Worm (Caenorhabditis elegans) whole organism, mixed stage, embryonic: ENCODE measurements around the gene fbxa-144.

Experiments
- M03D4.4 ChIP-seq: sonication (generic microtip); optimal IDR thresholded peaks from 2 replicates; lab custom pipeline; 2017; ENCODE audit warnings: mild to moderate bottlenecking, missing genetic modification characterization, missing compliant biosample characterization
- bed-3 ChIP-seq: fragments of 200-800 bp; sonication (Bioruptor generic); optimal IDR thresholded peaks from 3 replicates; lab custom pipeline; 2018; ENCODE audit warnings: mild to moderate bottlenecking, missing genetic modification characterization, moderate library complexity, missing compliant biosample characterization
- blmp-1 ChIP-seq: fragments of 150-350 bp; optimal IDR thresholded peaks from 2 replicates; lab custom pipeline; 2014; ENCODE audit warnings: missing biosample characterization, missing genetic modification characterization
- ceh-39 ChIP-seq: fragments of 150-350 bp; optimal IDR thresholded peaks from 2 replicates; lab custom pipeline; 2014; ENCODE audit warnings: missing biosample characterization, missing genetic modification characterization
- ceh-43 ChIP-seq: fragments of 200-800 bp; sonication (Bioruptor generic); optimal IDR thresholded peaks from 2 replicates; lab custom pipeline; 2018; ENCODE audit warnings: mild to moderate bottlenecking, missing genetic modification characterization, moderate library complexity, missing compliant biosample characterization
- ces-1 ChIP-seq: fragments of 150-350 bp; optimal IDR thresholded peaks from 2 replicates; lab custom pipeline; 2014; ENCODE audit warnings: missing biosample characterization, missing genetic modification reagents, missing genetic modification characterization
- cnd-1 ChIP-seq: fragments of 200-800 bp; sonication (Bioruptor generic); optimal IDR thresholded peaks from 2 replicates; lab custom pipeline; 2018; ENCODE audit warnings: mild to moderate bottlenecking, missing genetic modification characterization, missing compliant biosample characterization
- drap-1 ChIP-seq: fragments of 200-800 bp; sonication (Bioruptor generic); optimal IDR thresholded peaks from 3 replicates; lab custom pipeline; 2018; ENCODE audit warnings: mild to moderate bottlenecking, missing genetic modification characterization, missing compliant biosample characterization
- elt-1 ChIP-seq: sonication (generic microtip); optimal IDR thresholded peaks from 2 replicates; lab custom pipeline; 2017; ENCODE audit warnings: missing genetic modification characterization, mild to moderate bottlenecking, missing compliant biosample characterization, antibody characterized with exemption, moderate library complexity, borderline replicate concordance; ENCODE audit not compliant: insufficient read depth
- elt-3 ChIP-seq: fragments of 150-350 bp; optimal IDR thresholded peaks from 2 replicates; lab custom pipeline; 2014; ENCODE audit warnings: missing biosample characterization, missing genetic modification characterization
- flh-1 ChIP-seq: fragments of 200-800 bp; sonication (Bioruptor generic); optimal IDR thresholded peaks from 2 replicates; lab custom pipeline; 2018; ENCODE audit warnings: mild to moderate bottlenecking, missing genetic modification characterization, moderate library complexity, missing compliant biosample characterization
- ham-2 ChIP-seq: fragments of 200-800 bp; sonication (Bioruptor generic); optimal IDR thresholded peaks from 2 replicates; lab custom pipeline; 2018; ENCODE audit warnings: mild to moderate bottlenecking, missing genetic modification characterization, missing compliant biosample characterization
- hlh-1 ChIP-seq: fragments of 150-350 bp; optimal IDR thresholded peaks from 2 replicates; lab custom pipeline; 2014; ENCODE audit warnings: missing biosample characterization, missing genetic modification reagents, missing genetic modification characterization
- lin-32 ChIP-seq: fragments of 200-800 bp; sonication (Bioruptor generic); optimal IDR thresholded peaks from 2 replicates; lab custom pipeline; 2018; ENCODE audit warnings: mild to moderate bottlenecking, missing genetic modification characterization, missing compliant biosample characterization
- lsy-2 ChIP-seq: fragments of 150-350 bp; optimal IDR thresholded peaks from 2 replicates; lab custom pipeline; 2014; ENCODE audit warnings: missing biosample characterization, missing genetic modification characterization
- mab-5 ChIP-seq: fragments of 150-350 bp; optimal IDR thresholded peaks from 2 replicates; lab custom pipeline; 2014; ENCODE audit warnings: missing biosample characterization, missing genetic modification characterization
- mep-1 ChIP-seq: fragments of 150-350 bp; optimal IDR thresholded peaks from 2 replicates; lab custom pipeline; 2017; ENCODE audit warnings: missing biosample characterization, missing genetic modification reagents, missing genetic modification characterization, inconsistent platforms
- mls-2 ChIP-seq: sonication (generic microtip); optimal IDR thresholded peaks from 2 replicates; lab custom pipeline; 2016; ENCODE audit warnings: mild to moderate bottlenecking, missing genetic modification characterization, moderate library complexity, missing compliant biosample characterization
- nhr-12 ChIP-seq: fragments of 150-350 bp; optimal IDR thresholded peaks from 2 replicates; lab custom pipeline; 2014; ENCODE audit warnings: missing biosample characterization, missing genetic modification characterization
- nhr-2 ChIP-seq: fragments of 150-350 bp; optimal IDR thresholded peaks from 2 replicates; lab custom pipeline; 2014; ENCODE audit warnings: missing biosample characterization, missing genetic modification characterization
- nhr-237 ChIP-seq: fragments of 150-350 bp; optimal IDR thresholded peaks from 2 replicates; lab custom pipeline; 2014; ENCODE audit warnings: missing biosample characterization, missing genetic modification characterization
- nhr-28 ChIP-seq: fragments of 150-350 bp; optimal IDR thresholded peaks from 2 replicates; lab custom pipeline; 2014; ENCODE audit warnings: missing biosample characterization, missing genetic modification characterization
- nhr-76 ChIP-seq: sonication (generic microtip); optimal IDR thresholded peaks from 2 replicates; lab custom pipeline; 2017; ENCODE audit warnings: missing biosample characterization, missing genetic modification characterization
- pha-4 ChIP-seq: fragments of 150-350 bp; optimal IDR thresholded peaks from 2 replicates; lab custom pipeline; 2018; ENCODE audit warnings: missing biosample characterization, missing genetic modification reagents, missing genetic modification characterization
- tbx-8 ChIP-seq: fragments of 200-800 bp; sonication (Bioruptor generic); optimal IDR thresholded peaks from 2 replicates; lab custom pipeline; 2018; ENCODE audit warnings: mild to moderate bottlenecking, missing genetic modification characterization, moderate library complexity, missing compliant biosample characterization
- unc-120 ChIP-seq: sonication (generic microtip); optimal IDR thresholded peaks from 2 replicates; lab custom pipeline; 2017; ENCODE audit warnings: missing genetic modification characterization, missing compliant biosample characterization; ENCODE audit not compliant: poor library complexity, severe bottlenecking
- unc-39 ChIP-seq: fragments of 150-350 bp; optimal IDR thresholded peaks from 2 replicates; lab custom pipeline; 2014; ENCODE audit warnings: missing biosample characterization, missing genetic modification characterization
- unc-62 ChIP-seq: fragments of 150-350 bp; optimal IDR thresholded peaks from 2 replicates; lab custom pipeline; 2014; ENCODE audit warnings: missing biosample characterization, missing genetic modification reagents, missing genetic modification characterization
- zip-8 ChIP-seq: fragments of 150-350 bp; optimal IDR thresholded peaks from 2 replicates; lab custom pipeline; 2014; ENCODE audit warnings: missing biosample characterization, missing genetic modification characterization
- ztf-11 ChIP-seq: fragments of 150-350 bp; optimal IDR thresholded peaks from 2 replicates; lab custom pipeline; 2014; ENCODE audit warnings: missing biosample characterization, missing genetic modification characterization

Gene fbxa-144

ce11 chrV:16148805-16149204 lies 16.2 kb upstream of the fbxa-144 start, which contains the start of gene F10A3.4:
Gene F10A3.4, plus strand, starts transcription at chrV:16149105.
- no peak for TF ChIP-seq elt-3 (tag; lab: Kevin White, UChicago)
- no peak for TF ChIP-seq ceh-43
- TF ChIP-seq tbx-8 (GFP tag; lab: Kevin White, UChicago): no peak
- TF ChIP-seq lin-32 (GFP tag; lab: Kevin White, UChicago): no peak
- TF ChIP-seq mab-5 (tag; lab: Kevin White, UChicago): no peak
- TF ChIP-seq ham-2 (GFP tag; lab: Kevin White, UChicago): no peak

- TF ChIP-seq unc-39 (tag; lab: Kevin White, UChicago) (no peak), ceh-39 (tag; lab: Kevin White, UChicago) (no peak), zip-8 (tag; lab: Kevin White, UChicago) (no peak), nhr-28 (tag; lab: Kevin White, UChicago) (no peak), lin-32 (GFP tag; lab: Kevin White, UChicago) (no peak), hlh-1 (tag; lab: Kevin White, UChicago) (no peak), ztf-11 (tag; lab: Kevin White, UChicago) (no peak), pha-4 (tag; lab: Kevin White, UChicago) (no peak), cnd-1 (tag; lab: Kevin White, UChicago) (no peak), mls-2 (tag; lab: Kevin White, UChicago) (no peak), elt-1 (no peak), unc-120 (no peak), ham-2 (GFP tag; lab: Kevin White, UChicago) (no peak), drap-1 (no peak)
- TF ChIP-seq, all 35 proteins: peak for 0
These were observed 12.4 kb upstream of the fbxa-144 start for ce11 chrV:16145009-16145408.

- TF ChIP-seq nhr-12 (tag; lab: Kevin White, UChicago): no peak
- no peak for TF ChIP-seq unc-62 (GFP tag; lab: Kevin White, UChicago)
- TF ChIP-seq mep-1 (tag; lab: Kevin White, UChicago): no peak
- no peak for TF ChIP-seq nhr-2 (tag; lab: Kevin White, UChicago)
- no peak for TF ChIP-seq bed-3 (GFP tag; lab: Kevin White, UChicago)
- no peak for TF ChIP-seq flh-1 (GFP tag; lab: Kevin White, UChicago)
- no peak for TF ChIP-seq pha-4 (tag; lab: Kevin White, UChicago)
- TF ChIP-seq nhr-28 (tag; lab: Kevin White, UChicago): no peak
- no peak for TF ChIP-seq ztf-11 (tag; lab: Kevin White, UChicago)
- TF ChIP-seq ceh-39 (tag; lab: Kevin White, UChicago): no peak
- TF ChIP-seq drap-1: no peak
- TF ChIP-seq nhr-76 (tag; lab: Kevin White, UChicago): no peak
- TF ChIP-seq zip-8 (tag; lab: Kevin White, UChicago): no peak
- TF ChIP-seq unc-120: no peak
- TF ChIP-seq tbx-8 (GFP tag; lab: Kevin White, UChicago): no peak
- no peak for TF ChIP-seq lsy-2 (tag; lab: Kevin White, UChicago)
- no peak for TF ChIP-seq nhr-237 (tag; lab: Kevin White, UChicago)
- TF ChIP-seq lin-32 (GFP tag; lab: Kevin White, UChicago): no peak
- TF ChIP-seq ces-1: no peak
- TF ChIP-seq, all 35 proteins: peak for 0
These were observed 10.5 kb upstream of the fbxa-144 start, which contains the start of gene fbxa-88 for ce11 chrV:16143066-16143581. Gene fbxa-88, minus strand, starts transcription at chrV:16143116.

ce11 chrV:16142371-16142770 lies 9.8 kb upstream of the fbxa-144 start, which contains the start of gene fbxa-18:
Gene fbxa-18, plus strand, starts transcription at chrV:16142671.
- TF ChIP-seq lin-32 (GFP tag; lab: Kevin White, UChicago) (no peak), lsy-2 (tag; lab: Kevin White, UChicago) (no peak), unc-39 (tag; lab: Kevin White, UChicago) (no peak)

- TF ChIP-seq M03D4.4 (tag; lab: Kevin White, UChicago) (no peak), tbx-8 (GFP tag; lab: Kevin White, UChicago) (no peak), ham-2 (GFP tag; lab: Kevin White, UChicago) (no peak), lin-32 (GFP tag; lab: Kevin White, UChicago) (no peak), ceh-43 (no peak), blmp-1 (no peak), elt-1 (no peak)
- TF ChIP-seq, all 35 proteins: peak for 0
These were observed 8.5 kb upstream of the fbxa-144 start, which contains the start of gene clc-32 for ce11 chrV:16141071-16141470. Gene clc-32, minus strand, starts transcription at chrV:16141171.
